Fruit fly (Drosophila melanogaster): ENCODE data around the gene ppk10.

The ppk10 gene

dm6 chr2L:10497106-10497800 is 45.1 kb upstream of the ppk10 start (continued):
- TF ChIP-seq Drgx (GFP tag; IDR thresholded peaks at IDR 0.05) (no peak), zfh2 (GFP tag; optimal IDR thresholded peaks at IDR 0.05) (no peak), B-H2 (GFP tag; optimal IDR thresholded peaks at IDR 0.05) (no peak), CG3407 (GFP tag; optimal IDR thresholded peaks at IDR 0.05) (peak; percentile 63), CG10462 (GFP tag; optimal IDR thresholded peaks at IDR 0.05) (no peak), CG11093 (GFP tag; IDR thresholded peaks at IDR 0.05) (no peak), CG14667 (GFP tag; IDR thresholded peaks at IDR 0.05) (no peak), CG2712 (tag; optimal IDR thresholded peaks at IDR 0.05) (peak; percentile 6), Hr3 (GFP tag; optimal IDR thresholded peaks at IDR 0.05) (no peak), CG7745 (tag; optimal IDR thresholded peaks at IDR 0.05) (no peak), Blimp-1 (GFP tag; optimal IDR thresholded peaks at IDR 0.05) (peak; percentile 33), crp (GFP tag; optimal IDR thresholded peaks at IDR 0.05) (no peak), maf-S (GFP tag; optimal IDR thresholded peaks at IDR 0.05) (no peak), CG14860 (GFP tag; IDR thresholded peaks at IDR 0.05; ENCODE audit: partially characterized antibody) (no peak), jigr1 (GFP tag; IDR thresholded peaks at IDR 0.05) (no peak), Asciz (GFP tag; optimal IDR thresholded peaks at IDR 0.05) (peak; percentile 65), cwo (GFP tag; optimal IDR thresholded peaks at IDR 0.05) (no peak), sna (GFP tag; IDR thresholded peaks at IDR 0.05; ENCODE audit: partially characterized antibody) (no peak), zfh1 (GFP tag; IDR thresholded peaks at IDR 0.05) (no peak), trem (tag; optimal IDR thresholded peaks at IDR 0.05) (no peak), ATbp (GFP tag; optimal IDR thresholded peaks at IDR 0.05) (peak; percentile 53), MBD-R2 (GFP tag; IDR thresholded peaks at IDR 0.05) (no peak), Nf-YC (tag; optimal IDR thresholded peaks at IDR 0.05) (no peak), CG8089 (GFP tag; optimal IDR thresholded peaks at IDR 0.05) (peak; percentile 23), CG17359 (tag; optimal IDR thresholded peaks at IDR 0.05) (peak; percentile 20), CG34376 (GFP tag; optimal IDR thresholded peaks at IDR 0.05) (no peak), Xrp1 (GFP tag; IDR thresholded peaks at IDR 0.05) (peak; percentile 62), Aef1 (GFP tag; IDR thresholded peaks at IDR 0.05) (no peak), CG1233 (GFP tag; optimal IDR thresholded peaks at IDR 0.05) (peak; percentile 15), CG14014 (GFP tag; IDR thresholded peaks at IDR 0.05) (no peak), CG14050 (GFP tag; IDR thresholded peaks at IDR 0.05) (no peak), bsh (GFP tag; optimal IDR thresholded peaks at IDR 0.05) (peak in 1 of 2 experiments; percentile 63), E2f2 (GFP tag; IDR thresholded peaks at IDR 0.05) (no peak), pan (optimal IDR thresholded peaks at IDR 0.05) (no peak), pan (GFP tag; optimal IDR thresholded peaks at IDR 0.05 in 1 of 2, IDR thresholded peaks at IDR 0.05 in 1 of 2) (no peak), Hmx (GFP tag; optimal IDR thresholded peaks at IDR 0.05) (no peak), dmrt11E (tag; optimal IDR thresholded peaks at IDR 0.05) (peak; percentile 53), fd64A (GFP tag; optimal IDR thresholded peaks at IDR 0.05) (no peak), CG15011 (GFP tag; optimal IDR thresholded peaks at IDR 0.05) (no peak), CG1832 (GFP tag; optimal IDR thresholded peaks at IDR 0.05) (no peak), hth (optimal IDR thresholded peaks at IDR 0.05) (no peak), CG33213 (GFP tag; optimal IDR thresholded peaks at IDR 0.05) (peak; percentile 1), tio (GFP tag; optimal IDR thresholded peaks at IDR 0.05) (no peak), tup (GFP tag; optimal IDR thresholded peaks at IDR 0.05) (no peak), CG2678 (tag; optimal IDR thresholded peaks at IDR 0.05) (peak; percentile 10), CG13775 (GFP tag; optimal IDR thresholded peaks at IDR 0.05) (no peak), salm (tag; optimal IDR thresholded peaks at IDR 0.05) (peak; percentile 1), pfk (GFP tag; optimal IDR thresholded peaks at IDR 0.05) (no peak), dpn (GFP tag; optimal IDR thresholded peaks at IDR 0.05) (no peak), CG10274 (GFP tag; optimal IDR thresholded peaks at IDR 0.05) (no peak)

Data from whole organism, embryonic.